Fruit fly (Drosophila melanogaster) Kc167 (cell line): ENCODE data around the gene CG1635.

Experiments
- psq ChIP-seq: fragments of >200 bp; optimal IDR thresholded peaks from 2 replicates; lab custom pipeline; 2017; ENCODE audit warnings: missing external identifiers
- ttk ChIP-seq: sonication (Bioruptor generic); optimal IDR thresholded peaks from 2 replicates; lab custom pipeline; 2017; ENCODE audit warnings: missing external identifiers

dm6 chr3R:31548766-31549510 lies 39.5 kb upstream of the CG1635 start:
- no peak for TF ChIP-seq psq (lab: Kevin White, UChicago)
- no peak for TF ChIP-seq ttk (lab: Kevin White, UChicago)
